Fruit fly (Drosophila melanogaster): Measurements from ENCODE around the gene ATPsynO.

DNA sequence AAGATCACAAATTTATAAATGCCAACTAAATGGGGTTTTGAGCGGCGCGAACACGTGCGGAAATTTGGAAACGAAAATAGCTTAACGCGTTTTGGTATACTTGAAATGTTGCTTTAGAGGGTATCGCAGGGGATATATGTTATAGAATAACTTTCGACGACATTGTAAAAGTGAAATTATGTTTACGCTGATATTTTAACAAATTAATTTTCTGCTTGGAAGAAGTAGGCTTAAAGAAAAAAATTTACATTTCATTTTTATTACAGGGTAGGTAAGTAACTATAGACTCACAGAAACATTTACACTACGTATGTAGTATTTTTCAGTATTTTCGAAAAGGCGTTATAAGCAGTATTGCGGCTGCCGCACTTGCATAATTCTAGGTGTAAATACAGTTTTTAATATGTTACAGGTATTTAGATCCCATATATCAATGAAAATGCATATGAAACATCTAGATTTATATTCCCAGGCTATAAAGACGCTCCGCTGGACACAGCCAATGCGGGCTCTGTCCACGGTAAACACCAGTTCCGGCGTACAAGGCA lies 36.0 kb upstream of the ATPsynO start, which contains the start of the genes Art3 and mRpS10:
- no peak for TF ChIP-seq CG8478 (optimal IDR thresholded peaks at IDR 0.05)
- no peak for TF ChIP-seq CTCF (optimal IDR thresholded peaks at IDR 0.05)

Measured in S2 (cell line).